Fruit fly (Drosophila melanogaster): Measurements from ENCODE around the gene Cad96Ca.

DNA sequence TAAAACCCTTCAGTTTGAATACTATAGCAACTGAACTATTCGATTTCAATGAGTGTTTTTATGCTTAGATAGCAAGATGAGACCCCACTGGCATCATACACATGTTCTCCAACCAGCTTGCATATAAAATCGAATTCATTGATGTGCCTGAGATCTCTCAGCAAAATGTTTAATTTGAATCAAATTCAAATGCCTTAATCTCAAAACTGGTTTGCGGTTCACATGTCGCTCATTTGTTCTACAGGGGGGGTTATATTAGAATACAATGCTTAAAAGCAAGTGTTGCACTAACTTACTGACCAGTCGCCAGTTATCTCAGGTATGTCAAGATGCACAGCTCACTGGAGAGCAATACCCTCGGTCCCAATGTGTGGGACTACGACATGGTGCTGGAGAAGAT, 10.9 kb upstream of the Cad96Ca start, which contains the start of gene CG31103:
- TF ChIP-seq dsx (GFP tag; optimal IDR thresholded peaks at IDR 0.05; ENCODE audit: poor library complexity, severe bottlenecking) (no peak), Hr4 (GFP tag; optimal IDR thresholded peaks at IDR 0.05) (no peak)
